Fruit fly (Drosophila melanogaster): Measurements from ENCODE around the gene CG5011.

Gene CG5011

DNA sequence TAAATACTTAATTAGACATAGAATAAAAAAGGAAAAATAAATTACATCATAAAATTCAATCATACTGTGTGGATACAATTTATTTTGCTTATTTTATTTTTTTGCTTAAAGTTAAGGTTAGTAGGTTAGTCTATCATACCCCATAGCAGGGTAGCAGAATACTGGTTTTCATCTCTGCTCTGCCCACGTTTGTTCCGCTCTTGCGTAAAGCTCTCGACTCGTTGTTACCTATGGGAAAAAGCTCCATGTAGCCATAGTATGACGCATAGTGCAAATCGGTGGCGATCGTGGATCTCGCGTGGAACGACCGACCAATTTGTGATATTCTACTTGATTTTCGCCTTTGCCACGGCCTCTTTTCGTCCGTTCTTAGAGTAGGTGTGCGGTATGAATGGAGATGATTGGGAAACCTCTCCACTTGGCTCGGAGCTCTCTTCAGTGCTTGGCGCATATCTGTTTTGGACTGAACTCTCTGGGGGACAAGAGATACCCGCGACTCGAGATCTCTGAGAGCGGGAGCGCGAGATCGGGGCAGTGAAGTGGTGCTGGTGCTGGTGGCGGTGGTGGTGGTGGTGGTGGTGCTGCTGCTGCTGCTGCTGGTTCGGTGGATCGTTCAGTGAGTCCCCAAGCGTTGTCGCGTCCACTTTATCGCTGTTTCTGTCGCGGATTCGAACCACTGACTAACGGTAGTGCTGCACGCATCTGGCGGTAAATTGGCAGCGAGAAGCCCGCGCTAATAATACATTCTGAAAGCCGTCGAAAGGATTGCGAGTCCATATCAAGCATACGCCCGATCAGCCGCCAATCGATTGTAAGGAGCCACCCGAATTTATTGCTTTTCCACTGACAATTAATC lies 14.6 kb upstream of the CG5011 start, which contains the start of gene CG5001:
TSS of gene CG5001 (plus strand) at position 116 of the 856 bp plus-strand sequence.
- TF ChIP-seq CG6175 (GFP tag; IDR thresholded peaks at IDR 0.05), result peak; percentile 100
- peak; percentile 96 for TF ChIP-seq vvl (GFP tag; IDR thresholded peaks at IDR 0.05)
- TF ChIP-seq yki (optimal IDR thresholded peaks at IDR 0.05), result no peak
- TF ChIP-seq CG32532 (GFP tag; IDR thresholded peaks at IDR 0.05), result peak; percentile 95
- peak; percentile 85 for TF ChIP-seq az2 (GFP tag; optimal IDR thresholded peaks at IDR 0.05)
- peak; percentile 64 for TF ChIP-seq B-H2 (GFP tag; optimal IDR thresholded peaks at IDR 0.05)
- peak; percentile 90 for TF ChIP-seq CG13424 (tag; optimal IDR thresholded peaks at IDR 0.05)
- TF ChIP-seq CG4404 (GFP tag; IDR thresholded peaks at IDR 0.05), result peak; percentile 41; the same call in 1 of the 2 replicates
- peak; percentile 79 for TF ChIP-seq CG1024 (GFP tag; IDR thresholded peaks at IDR 0.05)
- TF ChIP-seq sc (optimal IDR thresholded peaks at IDR 0.05), result no peak
- peak; percentile 60 for TF ChIP-seq sc (GFP tag; optimal IDR thresholded peaks at IDR 0.05)
- peak; percentile 60 for TF ChIP-seq Nf-YB (GFP tag; optimal IDR thresholded peaks at IDR 0.05)
- peak; percentile 79 for TF ChIP-seq Ada2b (GFP tag; IDR thresholded peaks at IDR 0.05)
- TF ChIP-seq pita (GFP tag; optimal IDR thresholded peaks at IDR 0.05), result no peak
- TF ChIP-seq fd64A (GFP tag; optimal IDR thresholded peaks at IDR 0.05), result peak; percentile 50
- peak; percentile 54 for TF ChIP-seq CG7987 (GFP tag; optimal IDR thresholded peaks at IDR 0.05)
- TF ChIP-seq CG1233 (GFP tag; optimal IDR thresholded peaks at IDR 0.05), result peak; percentile 77
- peak; percentile 28 for TF ChIP-seq Bdp1 (GFP tag; optimal IDR thresholded peaks at IDR 0.05)
- peak; percentile 34 for TF ChIP-seq dm (GFP tag; optimal IDR thresholded peaks at IDR 0.05)
- TF ChIP-seq CG11247 (GFP tag; IDR thresholded peaks at IDR 0.05), result peak; percentile 88
- TF ChIP-seq CG17186 (GFP tag; optimal IDR thresholded peaks at IDR 0.05), result no peak
- peak; percentile 46 for TF ChIP-seq Mad (GFP tag; optimal IDR thresholded peaks at IDR 0.05)
- TF ChIP-seq Dip2 (GFP tag; IDR thresholded peaks at IDR 0.05), result no peak
- peak; percentile 77 for TF ChIP-seq Six4 (GFP tag; optimal IDR thresholded peaks at IDR 0.05)
- TF ChIP-seq stwl (tag; optimal IDR thresholded peaks at IDR 0.05), result peak; percentile 23
- peak; percentile 61 for TF ChIP-seq CG6854 (GFP tag; optimal IDR thresholded peaks at IDR 0.05)
- peak; percentile 87 for TF ChIP-seq Fer1 (GFP tag; optimal IDR thresholded peaks at IDR 0.05)
- 0 out of 3 replicates have a peak, but pooled peaks have one; percentile 12 for TF ChIP-seq C15 (GFP tag; IDR thresholded peaks at IDR 0.05)
- TF ChIP-seq mld (GFP tag; IDR thresholded peaks at IDR 0.05; ENCODE audit: partially characterized antibody), result no peak
- peak; percentile 47 for TF ChIP-seq CG6654 (GFP tag; optimal IDR thresholded peaks at IDR 0.05)
- no peak for TF ChIP-seq CG7745 (tag; optimal IDR thresholded peaks at IDR 0.05)
- TF ChIP-seq toy (GFP tag; IDR thresholded peaks at IDR 0.05), result peak; percentile 72
- peak; percentile 93 for TF ChIP-seq CG15269 (tag; optimal IDR thresholded peaks at IDR 0.05)
- peak; percentile 47 for TF ChIP-seq slp2 (GFP tag; optimal IDR thresholded peaks at IDR 0.05)
- no peak for TF ChIP-seq CG3407 (GFP tag; optimal IDR thresholded peaks at IDR 0.05)
- peak; percentile 24 to 92 for TF ChIP-seq Hr51 (GFP tag; optimal IDR thresholded peaks at IDR 0.05)
- no peak; the same call in 1 of the 2 replicates for TF ChIP-seq CG31441 (GFP tag; IDR thresholded peaks at IDR 0.05)
- peak; percentile 92 for TF ChIP-seq CG11456 (GFP tag; IDR thresholded peaks at IDR 0.05)
- peak; percentile 78 for TF ChIP-seq fd96Cb (tag; optimal IDR thresholded peaks at IDR 0.05)
- peak; percentile 17 for TF ChIP-seq CG10274 (GFP tag; optimal IDR thresholded peaks at IDR 0.05)
- peak; percentile 86 for TF ChIP-seq CG13894 (tag; optimal IDR thresholded peaks at IDR 0.05)
- TF ChIP-seq grn (GFP tag; optimal IDR thresholded peaks at IDR 0.05), result no peak
- no peak for TF ChIP-seq gfzf (GFP tag; optimal IDR thresholded peaks at IDR 0.05)
- TF ChIP-seq row (GFP tag; IDR thresholded peaks at IDR 0.05), result peak; percentile 95
- TF ChIP-seq CG34224 (GFP tag; IDR thresholded peaks at IDR 0.05; ENCODE audit: partially characterized antibody), result peak; percentile 50; the same call in 1 of the 3 replicates
- TF ChIP-seq CG10565 (GFP tag; optimal IDR thresholded peaks at IDR 0.05), result no peak
- TF ChIP-seq CG17328 (GFP tag; IDR thresholded peaks at IDR 0.05), result peak; percentile 86
- TF ChIP-seq gem (tag; optimal IDR thresholded peaks at IDR 0.05), result peak; percentile 94
- TF ChIP-seq bab2 (GFP tag; optimal IDR thresholded peaks at IDR 0.05), result peak; percentile 71

Measured in whole organism, embryonic.